Worm (Caenorhabditis elegans) whole organism, young adult: ENCODE data around the gene scl-10.

Source experiments
- B0035.1 ChIP-seq: sonication (generic microtip); optimal IDR thresholded peaks from 2 replicates; lab custom pipeline; 2016; ENCODE audit warnings: missing genetic modification characterization, mild to moderate bottlenecking, missing compliant biosample characterization, missing genotype, missing genetic modification reagents
- B0336.3 ChIP-seq: fragments of 200-800 bp; sonication (Bioruptor generic); IDR thresholded peaks from 2 replicates; pipeline ENCODE4 v1.3.6; 2022; ENCODE audit warnings: missing genetic modification characterization, missing compliant biosample characterization
- C17E4.6 ChIP-seq: fragments of 200-800 bp; sonication (Bioruptor generic); IDR thresholded peaks from 2 replicates; pipeline ENCODE4 v1.3.6; 2022; ENCODE audit warnings: missing genetic modification reagents, missing genetic modification characterization, missing compliant biosample characterization
- D2030.7 ChIP-seq: fragments of 200-800 bp; sonication (Bioruptor generic); IDR thresholded peaks from 2 replicates; pipeline ENCODE4 v1.3.6; 2022; ENCODE audit warnings: missing genetic modification reagents, missing genetic modification characterization, missing compliant biosample characterization
- F10E7.11 ChIP-seq: sonication (generic microtip); optimal IDR thresholded peaks from 2 replicates; lab custom pipeline; 2017; ENCODE audit warnings: mild to moderate bottlenecking, missing genetic modification characterization, moderate library complexity, missing compliant biosample characterization
- F23B12.7 ChIP-seq: sonication (generic microtip); optimal IDR thresholded peaks from 2 replicates; lab custom pipeline; 2017; ENCODE audit warnings: missing genetic modification characterization, mild to moderate bottlenecking, missing compliant biosample characterization, antibody characterized with exemption, moderate library complexity; ENCODE audit not compliant: insufficient read depth
- F33H1.4 ChIP-seq: fragments of 200-800 bp; sonication (Bioruptor generic); IDR thresholded peaks from 2 replicates; pipeline ENCODE4 v1.3.6; 2022; ENCODE audit warnings: missing genetic modification reagents, missing genetic modification characterization, missing compliant biosample characterization
- T26A5.8 ChIP-seq: sonication (generic microtip); optimal IDR thresholded peaks from 2 replicates; lab custom pipeline; 2016; ENCODE audit warnings: missing genetic modification characterization, missing compliant biosample characterization
- Y67H2A.10 ChIP-seq: fragments of 200-800 bp; sonication (Bioruptor generic); conservative IDR thresholded peaks from 2 replicates; pipeline ENCODE4 v1.3.6; 2022; ENCODE audit warnings: missing genetic modification reagents, missing genetic modification characterization, missing compliant biosample characterization
- Y95B8A.8 ChIP-seq: fragments of 200-800 bp; sonication (Bioruptor generic); IDR thresholded peaks from 2 replicates; pipeline ENCODE4 v1.3.6; 2022; ENCODE audit warnings: missing genetic modification reagents, missing genetic modification characterization, missing compliant biosample characterization
- ZK185.1 ChIP-seq: sonication (generic microtip); optimal IDR thresholded peaks from 2 replicates; lab custom pipeline; 2016; ENCODE audit warnings: mild to moderate bottlenecking, missing genetic modification characterization, missing compliant biosample characterization; ENCODE audit not compliant: poor library complexity, severe bottlenecking
- akir-1 ChIP-seq: fragments of 200-800 bp; sonication (Bioruptor generic); optimal IDR thresholded peaks from 2 replicates; lab custom pipeline; 2018; ENCODE audit warnings: mild to moderate bottlenecking, missing genetic modification characterization, moderate library complexity, missing compliant biosample characterization
- aptf-2 ChIP-seq: fragments of 200-800 bp; sonication (Bioruptor generic); conservative IDR thresholded peaks from 2 replicates; pipeline ENCODE4 v1.3.6; 2022; ENCODE audit warnings: missing genetic modification reagents, missing genetic modification characterization, missing compliant biosample characterization
- attf-3 ChIP-seq: fragments of 200-800 bp; sonication (Bioruptor generic); conservative IDR thresholded peaks from 2 replicates; pipeline ENCODE4 v1.3.6; 2022; ENCODE audit warnings: missing genetic modification reagents, missing genetic modification characterization, missing compliant biosample characterization
- attf-5 ChIP-seq: fragments of 200-800 bp; sonication (Bioruptor generic); optimal IDR thresholded peaks from 2 replicates; lab custom pipeline; 2018; ENCODE audit warnings: mild to moderate bottlenecking, missing genetic modification characterization, missing compliant biosample characterization
- bed-1 ChIP-seq: fragments of 200-800 bp; sonication (Bioruptor generic); IDR thresholded peaks from 2 replicates; pipeline ENCODE4 v1.3.6; 2022; ENCODE audit warnings: missing genetic modification reagents, missing genetic modification characterization, missing compliant biosample characterization
- cebp-1 ChIP-seq, 2 experiments: fragments of 200-800 bp in 1 of 2; sonication (Bioruptor generic) in 1 of 2; sonication (generic microtip) in 1 of 2; IDR thresholded peaks in 1 of 2; optimal IDR thresholded peaks in 1 of 2; 2 replicates each; pipeline versions ENCODE4 v1.3.6 to Lab custom; 2017 to 2022; ENCODE audit warnings: missing compliant biosample characterization in 2 of 2, missing genetic modification characterization in 2 of 2, mild to moderate bottlenecking in 1 of 2, missing genetic modification reagents in 1 of 2, moderate library complexity in 1 of 2
- cebp-2 ChIP-seq: fragments of 200-800 bp; sonication (Bioruptor generic); IDR thresholded peaks from 2 replicates; pipeline ENCODE4 v1.3.6; 2022; ENCODE audit warnings: missing genetic modification characterization, missing compliant biosample characterization
- ceh-91 ChIP-seq: fragments of 200-800 bp; sonication (Bioruptor generic); IDR thresholded peaks from 2 replicates; pipeline ENCODE4 v1.3.6; 2022; ENCODE audit warnings: missing genetic modification reagents, missing genetic modification characterization, missing compliant biosample characterization
- chd-7 ChIP-seq: sonication (generic microtip); optimal IDR thresholded peaks from 2 replicates; lab custom pipeline; 2016; ENCODE audit warnings: mild to moderate bottlenecking, missing genetic modification characterization, moderate library complexity, missing compliant biosample characterization
- die-1 ChIP-seq: sonication (generic microtip); optimal IDR thresholded peaks from 2 replicates; lab custom pipeline; 2016; ENCODE audit warnings: missing genotype, mild to moderate bottlenecking, missing genetic modification characterization, missing compliant biosample characterization
- dpl-1 ChIP-seq: fragments of 150-350 bp; optimal IDR thresholded peaks from 2 replicates; lab custom pipeline; 2014; ENCODE audit warnings: missing biosample characterization, missing genetic modification reagents, missing genetic modification characterization
- efl-1 ChIP-seq: fragments of 150-350 bp; optimal IDR thresholded peaks from 2 replicates; lab custom pipeline; 2014; ENCODE audit warnings: missing biosample characterization, missing genetic modification reagents, missing genetic modification characterization
- egl-44 ChIP-seq: fragments of 200-800 bp; sonication (Bioruptor generic); IDR thresholded peaks from 2 replicates; pipeline ENCODE4 v1.3.6; 2022; ENCODE audit warnings: missing genetic modification reagents, missing genetic modification characterization, missing compliant biosample characterization
- ekl-4 ChIP-seq: fragments of 200-800 bp; sonication (Bioruptor generic); IDR thresholded peaks from 2 replicates; pipeline ENCODE4 v1.3.6; 2022; ENCODE audit warnings: missing genetic modification reagents, missing genetic modification characterization, missing compliant biosample characterization
- hsf-1 ChIP-seq: fragments of 200-800 bp; sonication (Bioruptor generic); IDR thresholded peaks from 2 replicates; pipeline ENCODE4 v1.3.6; 2022; ENCODE audit warnings: missing genetic modification reagents, missing genetic modification characterization, missing compliant biosample characterization
- lin-26 ChIP-seq: fragments of 200-800 bp; sonication (Bioruptor generic); IDR thresholded peaks from 2 replicates; pipeline ENCODE4 v1.3.6; 2022; ENCODE audit warnings: missing genetic modification reagents, missing genetic modification characterization, missing compliant biosample characterization
- lin-35 ChIP-seq, 3 experiments: fragments of 150-350 bp in 2 of 3; sonication (generic microtip) in 1 of 3; optimal IDR thresholded peaks; 2 replicates each; lab custom pipeline; 2014 to 2018; ENCODE audit warnings: missing biosample characterization in 3 of 3, missing genetic modification characterization in 3 of 3, missing genetic modification reagents in 3 of 3
- lsl-1 ChIP-seq: fragments of 200-800 bp; sonication (Bioruptor generic); optimal IDR thresholded peaks from 2 replicates; lab custom pipeline; 2018; ENCODE audit warnings: mild to moderate bottlenecking, missing genetic modification characterization, moderate library complexity, missing compliant biosample characterization
- lsy-27 ChIP-seq: sonication (generic microtip); optimal IDR thresholded peaks from 2 replicates; lab custom pipeline; 2017; ENCODE audit warnings: missing genetic modification characterization, mild to moderate bottlenecking, missing compliant biosample characterization, antibody characterized with exemption, missing genotype, borderline replicate concordance; ENCODE audit not compliant: insufficient read depth
- madf-8 ChIP-seq: fragments of 200-800 bp; sonication (Bioruptor generic); conservative IDR thresholded peaks from 2 replicates; pipeline ENCODE4 v1.3.6; 2022; ENCODE audit warnings: missing genetic modification reagents, missing genetic modification characterization, missing compliant biosample characterization
- mes-4 ChIP-seq: sonication (generic microtip); optimal IDR thresholded peaks from 2 replicates; lab custom pipeline; 2016; ENCODE audit warnings: missing genotype, missing genetic modification characterization, missing compliant biosample characterization
- nfya-1 ChIP-seq: sonication (generic microtip); optimal IDR thresholded peaks from 2 replicates; lab custom pipeline; 2017; ENCODE audit warnings: antibody characterized with exemption, missing compliant biosample characterization, missing genetic modification characterization, borderline replicate concordance; ENCODE audit not compliant: insufficient read depth
- nhr-80 ChIP-seq: sonication (generic microtip); optimal IDR thresholded peaks from 2 replicates; lab custom pipeline; 2016; ENCODE audit warnings: missing genetic modification characterization, missing compliant biosample characterization
- pha-4 ChIP-seq: fragments of 150-350 bp; sonication (generic microtip); optimal IDR thresholded peaks from 2 replicates; lab custom pipeline; 2014; ENCODE audit warnings: missing biosample characterization, missing genetic modification reagents, missing genetic modification characterization
- sea-2 ChIP-seq: fragments of 200-800 bp; sonication (Bioruptor generic); IDR thresholded peaks from 2 replicates; pipeline ENCODE4 v1.3.6; 2022; ENCODE audit warnings: missing genetic modification characterization, missing compliant biosample characterization
- snpc-1.3 ChIP-seq: sonication (generic microtip); optimal IDR thresholded peaks from 2 replicates; lab custom pipeline; 2017; ENCODE audit warnings: missing genetic modification characterization, mild to moderate bottlenecking, missing compliant biosample characterization, antibody characterized with exemption, moderate library complexity, missing genotype, missing genetic modification reagents; ENCODE audit not compliant: insufficient read depth
- snpc-3.4 ChIP-seq: sonication (generic microtip); optimal IDR thresholded peaks from 2 replicates; lab custom pipeline; 2017; ENCODE audit warnings: missing genetic modification characterization, mild to moderate bottlenecking, missing compliant biosample characterization, antibody characterized with exemption, moderate library complexity, missing genotype, missing genetic modification reagents
- snpc-4 ChIP-seq, 5 experiments: fragments of 150-350 bp in 1 of 5; sonication (generic microtip) in 4 of 5; optimal IDR thresholded peaks; 2 replicates each; lab custom pipeline; 2014 to 2018; ENCODE audit warnings: missing genetic modification characterization in 5 of 5, missing biosample characterization in 3 of 5, antibody characterized with exemption in 2 of 5, mild to moderate bottlenecking in 2 of 5, missing compliant biosample characterization in 2 of 5, missing genotype in 2 of 5, moderate library complexity in 2 of 5, missing genetic modification reagents in 1 of 5
- tbp1 ChIP-seq: fragments of 200-800 bp; sonication (Bioruptor generic); optimal IDR thresholded peaks from 2 replicates; lab custom pipeline; 2018; ENCODE audit warnings: mild to moderate bottlenecking, missing genetic modification characterization, missing compliant biosample characterization
- tbx-9 ChIP-seq: sonication (generic microtip); optimal IDR thresholded peaks from 2 replicates; lab custom pipeline; 2016; ENCODE audit warnings: borderline replicate concordance, missing genetic modification characterization, inconsistent platforms, missing compliant biosample characterization
- xnd-1 ChIP-seq: sonication (generic microtip); optimal IDR thresholded peaks from 2 replicates; lab custom pipeline; 2016; ENCODE audit warnings: missing genotype, missing genetic modification reagents, missing genetic modification characterization, missing compliant biosample characterization
- zim-3 ChIP-seq: sonication (generic microtip); optimal IDR thresholded peaks from 2 replicates; lab custom pipeline; 2017; ENCODE audit warnings: mild to moderate bottlenecking, missing genetic modification characterization, moderate library complexity, missing compliant biosample characterization
- ztf-25 ChIP-seq: fragments of 200-800 bp; sonication (Bioruptor generic); IDR thresholded peaks from 2 replicates; pipeline ENCODE4 v1.3.6; 2022; ENCODE audit warnings: missing genetic modification reagents, missing genetic modification characterization, missing compliant biosample characterization
- ztf-28 ChIP-seq: fragments of 200-800 bp; sonication (Bioruptor generic); IDR thresholded peaks from 2 replicates; pipeline ENCODE4 v1.3.6; 2022; ENCODE audit warnings: missing genetic modification reagents, missing genetic modification characterization, missing compliant biosample characterization

The scl-10 gene

DNA sequence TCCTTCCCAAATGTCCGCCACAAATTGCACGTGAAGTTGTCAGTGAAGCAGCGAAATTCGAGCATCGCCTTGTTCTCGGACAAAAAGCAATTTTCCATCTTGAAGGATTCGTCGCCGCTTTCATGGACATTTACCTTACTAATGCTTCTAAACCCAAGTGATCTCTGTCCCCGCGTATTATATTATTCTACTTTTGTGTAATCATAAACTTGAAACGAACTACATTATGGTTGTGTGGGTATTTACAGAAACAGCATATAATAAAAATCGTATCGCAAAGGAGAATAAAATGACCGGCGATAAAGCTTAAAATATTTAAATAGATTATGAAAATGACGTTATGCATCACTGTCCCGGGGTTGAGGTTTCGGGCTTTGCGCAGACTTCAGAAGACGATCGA lies 48.5 kb downstream of the scl-10 start (continued):
- TF ChIP-seq attf-3 (peak; percentile 35; the same call in 1 of the 2 replicates), B0336.3 (GFP tag; lab: Robert Waterston, UW) (peak; percentile 63), hsf-1 (GFP tag; lab: Robert Waterston, UW) (peak; percentile 66; the same call in 1 of the 2 replicates), ceh-91 (GFP tag; lab: Robert Waterston, UW) (0 out of 2 replicates have a peak, but pooled peaks have one; percentile 8), nhr-80 (no peak), attf-5 (GFP tag; lab: Kevin White, UChicago) (peak; percentile 35), F33H1.4 (GFP tag; lab: Robert Waterston, UW) (no peak), lsy-27 (tag; lab: Kevin White, UChicago) (no peak), pha-4 (tag; lab: Kevin White, UChicago) (no peak), Y67H2A.10 (GFP tag; lab: Robert Waterston, UW) (no peak), cebp-2 (GFP tag; lab: Robert Waterston, UW) (no peak), T26A5.8 (tag; lab: Kevin White, UChicago) (peak; percentile 1), akir-1 (GFP tag; lab: Kevin White, UChicago) (no peak), Y95B8A.8 (0 out of 2 replicates have a peak, but pooled peaks have one; percentile 13), cebp-1 (GFP tag; IDR thresholded peaks at IDR 0.05; lab: Robert Waterston, UW) (no peak), cebp-1 (tag; optimal IDR thresholded peaks at IDR 0.05; lab: Kevin White, UChicago) (peak; percentile 34), lin-35 (GFP tag; optimal IDR thresholded peaks at IDR 0.05; lab: Kevin White, UChicago) (no peak), lin-26 (GFP tag; lab: Robert Waterston, UW) (peak; percentile 68; the same call in 1 of the 2 replicates), lsl-1 (GFP tag; lab: Kevin White, UChicago) (peak; percentile 27), D2030.7 (GFP tag; lab: Robert Waterston, UW) (peak; percentile 20; the same call in 1 of the 2 replicates), ekl-4 (GFP tag; lab: Robert Waterston, UW) (0 out of 2 replicates have a peak, but pooled peaks have one; percentile 30), nfya-1 (no peak), chd-7 (peak; percentile 19), B0035.1 (peak; percentile 2), tbp1 (GFP tag; lab: Kevin White, UChicago) (no peak), F23B12.7 (tag; lab: Kevin White, UChicago) (no peak), bed-1 (GFP tag; lab: Robert Waterston, UW) (no peak), zim-3 (tag; lab: Kevin White, UChicago) (no peak), F10E7.11 (tag; lab: Kevin White, UChicago) (no peak)

DNA sequence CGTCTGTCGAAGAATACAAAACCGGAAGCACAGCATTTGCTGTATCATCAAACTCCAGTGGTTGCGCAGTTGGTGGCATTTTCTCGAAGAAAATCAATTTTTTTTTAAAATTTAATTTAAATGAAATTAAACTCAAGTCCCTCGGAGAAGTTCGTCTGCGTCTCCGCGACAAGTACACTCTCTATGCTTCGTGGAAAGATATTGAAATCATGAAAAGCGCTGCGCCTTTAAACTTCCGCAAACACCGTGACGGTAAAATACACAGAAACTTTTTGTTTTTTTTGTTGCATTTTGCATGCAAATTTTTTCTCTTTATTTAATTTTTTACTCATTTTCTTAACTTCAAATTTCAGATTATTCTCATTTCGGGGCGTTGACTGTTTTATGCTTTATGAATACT lies 50.4 kb downstream of the scl-10 start, which contains the start of the genes dli-1, tin-9.2 and exos-4.1:
Gene dli-1, minus strand, starts transcription at position 141 of the 400 bp plus-strand sequence.
Gene tin-9.2, plus strand, starts transcription at position 344 of the 400 bp plus-strand sequence.
Gene exos-4.1, plus strand, starts transcription at position 348 of the 400 bp plus-strand sequence.
- TF ChIP-seq lin-35 (GFP tag; optimal IDR thresholded peaks at IDR 0.05; lab: Kevin White, UChicago), result peak in 1 of 3 experiments; percentile 25
- no peak for TF ChIP-seq egl-44 (GFP tag; lab: Robert Waterston, UW)
- no peak for TF ChIP-seq sea-2 (GFP tag; lab: Robert Waterston, UW)
- peak; percentile 46 for TF ChIP-seq snpc-4 (GFP tag; optimal IDR thresholded peaks at IDR 0.05; lab: Kevin White, UChicago)
- peak in 3 of 4 experiments; percentile 4 to 73 (median 68) for TF ChIP-seq snpc-4 (tag; optimal IDR thresholded peaks at IDR 0.05; lab: Kevin White, UChicago)
- TF ChIP-seq hsf-1 (GFP tag; lab: Robert Waterston, UW), result no peak
- TF ChIP-seq ztf-25 (GFP tag; lab: Robert Waterston, UW), result no peak
- no peak for TF ChIP-seq nfya-1
- TF ChIP-seq mes-4 (tag; lab: Kevin White, UChicago), result no peak
- no peak for TF ChIP-seq xnd-1 (tag; lab: Kevin White, UChicago)
- TF ChIP-seq T26A5.8 (tag; lab: Kevin White, UChicago), result no peak
- no peak for TF ChIP-seq C17E4.6 (GFP tag; lab: Robert Waterston, UW)
- peak; percentile 39 for TF ChIP-seq efl-1 (GFP tag; lab: Kevin White, UChicago)
- TF ChIP-seq lsl-1 (GFP tag; lab: Kevin White, UChicago), result peak; percentile 61
- no peak for TF ChIP-seq die-1 (tag; lab: Kevin White, UChicago)
- TF ChIP-seq snpc-1.3 (tag; lab: Kevin White, UChicago), result peak; percentile 77
- TF ChIP-seq aptf-2 (GFP tag; lab: Robert Waterston, UW), result no peak
- TF ChIP-seq ztf-28 (GFP tag; lab: Robert Waterston, UW), result no peak
- peak; percentile 6 for TF ChIP-seq snpc-3.4
- TF ChIP-seq tbx-9 (tag; lab: Kevin White, UChicago), result no peak
- peak; percentile 58 for TF ChIP-seq dpl-1 (GFP tag; lab: Kevin White, UChicago)
- TF ChIP-seq ZK185.1, result no peak
- 0 out of 2 replicates have a peak, but pooled peaks have one; percentile 4 for TF ChIP-seq madf-8 (GFP tag; lab: Robert Waterston, UW)
